Fruit fly (Drosophila melanogaster): Measurements from ENCODE around the gene CG44153.

CG44153 gene

DNA sequence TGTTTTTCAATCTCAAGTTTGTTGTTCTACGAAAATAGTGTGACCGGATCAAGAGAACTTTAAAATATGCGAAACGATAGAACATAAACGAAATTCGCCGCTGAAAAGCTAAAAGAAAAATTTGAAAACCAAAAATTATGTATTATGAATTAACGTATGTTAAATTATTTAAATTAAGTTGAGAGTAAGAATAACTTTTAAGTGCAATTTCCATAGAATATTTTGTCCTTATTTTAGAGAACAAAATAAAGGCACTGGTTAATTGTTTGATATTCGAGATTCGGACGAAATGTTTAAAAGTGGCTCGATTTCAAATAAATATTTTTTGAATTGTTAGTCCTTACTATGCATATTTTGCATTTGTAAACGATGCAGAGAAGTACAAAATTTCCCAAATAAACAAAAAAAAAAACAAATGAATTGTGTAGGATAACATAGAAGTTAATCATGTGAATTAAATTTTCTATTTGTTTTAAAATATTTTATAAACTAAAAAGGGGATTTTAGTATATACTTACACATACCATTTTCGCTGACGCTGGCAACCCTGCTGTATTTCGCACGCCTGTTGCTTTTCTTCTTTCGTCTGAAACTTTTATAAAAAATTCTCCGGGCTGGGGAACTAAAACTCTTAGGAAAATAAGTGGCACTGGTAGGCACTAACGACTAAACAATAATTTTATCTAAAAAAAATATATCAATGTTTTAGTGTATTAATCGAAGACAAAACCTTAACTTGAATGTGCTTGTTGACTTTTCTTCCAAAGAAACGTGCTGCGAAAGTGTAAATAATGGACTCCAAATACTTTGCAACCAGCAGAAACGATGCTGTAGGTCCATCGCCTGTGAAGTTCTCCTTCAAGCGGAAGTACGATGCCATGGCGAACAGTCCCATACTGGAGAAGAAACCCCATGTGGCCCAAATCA lies 30.8 kb upstream of the CG44153 start, which contains the start of the genes CG5727 and ath (continued):
- TF ChIP-seq BtbVII (GFP tag; optimal IDR thresholded peaks at IDR 0.05) = no peak
- no peak for TF ChIP-seq fd102C (GFP tag; optimal IDR thresholded peaks at IDR 0.05)

DNA sequence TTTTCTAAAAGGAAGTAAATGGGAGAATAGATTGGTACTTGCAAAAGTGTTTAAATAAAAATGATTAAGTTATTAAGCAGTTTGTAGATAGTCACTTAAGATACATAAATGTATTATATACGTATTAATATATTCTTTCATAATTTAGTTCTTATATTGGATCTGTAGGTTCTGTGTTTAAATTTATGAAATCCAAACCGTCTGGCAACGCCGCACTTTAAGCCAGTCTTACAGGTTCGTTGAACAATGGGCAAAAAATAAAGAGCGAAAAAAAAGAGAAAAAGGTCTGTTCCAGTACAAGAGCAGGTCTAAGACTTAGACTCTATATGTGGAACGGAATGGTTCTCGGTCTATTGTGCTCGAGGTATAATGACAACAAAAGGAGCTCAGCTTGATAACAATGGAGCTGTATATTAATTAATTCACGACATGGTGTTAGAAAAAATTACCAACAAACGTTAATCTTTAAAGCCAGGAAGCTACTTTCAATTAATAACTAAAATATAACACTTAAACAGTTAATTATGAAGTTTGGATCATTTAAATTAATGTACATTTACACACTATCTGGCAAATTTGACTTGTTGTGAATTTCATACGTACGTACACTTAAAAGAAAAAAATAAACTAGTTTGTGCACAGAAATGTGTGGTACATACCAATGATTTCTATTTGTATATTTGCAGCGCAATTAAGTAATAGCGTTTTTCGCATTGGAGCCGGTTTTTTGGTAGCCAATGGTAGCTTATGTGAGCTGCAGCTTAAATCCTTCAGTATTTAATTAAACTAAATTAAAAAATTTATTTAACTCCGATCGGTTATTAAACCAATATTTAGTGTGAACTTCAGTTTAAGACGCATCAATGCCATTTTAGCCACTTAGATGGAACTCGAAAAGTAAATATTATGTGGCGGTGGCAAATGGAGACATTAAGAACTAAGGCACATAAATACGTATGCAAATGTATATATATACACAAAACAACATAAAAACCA lies 29.0 kb upstream of the CG44153 start, which contains the start of gene CG5731:
TSS of gene CG5731 (minus strand) at position 946 of the 996 bp plus-strand sequence.
- TF ChIP-seq BtbVII (GFP tag; optimal IDR thresholded peaks at IDR 0.05) (no peak), CG9797 (GFP tag; optimal IDR thresholded peaks at IDR 0.05) (no peak), Med (GFP tag) (peak; percentile 68), sd (tag; optimal IDR thresholded peaks at IDR 0.05) (no peak), CG9932 (GFP tag; IDR thresholded peaks at IDR 0.05) (peak; percentile 48; the same call in 1 of the 2 replicates), MBD-R2 (GFP tag; IDR thresholded peaks at IDR 0.05) (0 out of 2 replicates have a peak, but pooled peaks have one; percentile 17), org-1 (GFP tag; optimal IDR thresholded peaks at IDR 0.05) (no peak), vvl (GFP tag; IDR thresholded peaks at IDR 0.05) (peak; percentile 39), CG13296 (GFP tag; optimal IDR thresholded peaks at IDR 0.05) (peak; percentile 28), pfk (GFP tag; optimal IDR thresholded peaks at IDR 0.05) (peak; percentile 89), zf30C (GFP tag; optimal IDR thresholded peaks at IDR 0.05) (peak; percentile 23), CG6654 (GFP tag; optimal IDR thresholded peaks at IDR 0.05) (no peak), crol (GFP tag; IDR thresholded peaks at IDR 0.05) (no peak), pros (GFP tag; optimal IDR thresholded peaks at IDR 0.05) (peak; percentile 14), trem (tag; optimal IDR thresholded peaks at IDR 0.05) (peak; percentile 10), ac (GFP tag; optimal IDR thresholded peaks at IDR 0.05) (no peak), CG4617 (GFP tag; optimal IDR thresholded peaks at IDR 0.05; ENCODE audit: borderline replicate concordance) (peak; percentile 9), grau (tag; optimal IDR thresholded peaks at IDR 0.05) (peak; percentile 1), Trl (optimal IDR thresholded peaks at IDR 0.05) (peak in 1 of 2 experiments; percentile 27), Trl (GFP tag; optimal IDR thresholded peaks at IDR 0.05) (no peak), NC2α (GFP tag; optimal IDR thresholded peaks at IDR 0.05) (no peak), row (GFP tag; IDR thresholded peaks at IDR 0.05) (peak; percentile 19; the same call in 1 of the 3 replicates), B-H2 (GFP tag; optimal IDR thresholded peaks at IDR 0.05) (peak; percentile 7), CG15011 (GFP tag; optimal IDR thresholded peaks at IDR 0.05) (no peak), CG3163 (GFP tag; optimal IDR thresholded peaks at IDR 0.05) (peak; percentile 90), CG7745 (tag; optimal IDR thresholded peaks at IDR 0.05) (peak; percentile 17), CG11504 (tag; optimal IDR thresholded peaks at IDR 0.05) (no peak), sens (GFP tag) (peak; percentile 85), CG17385 (GFP tag; optimal IDR thresholded peaks at IDR 0.05) (no peak), tio (GFP tag; optimal IDR thresholded peaks at IDR 0.05) (no peak), mirr (GFP tag; optimal IDR thresholded peaks at IDR 0.05) (no peak), run (tag; optimal IDR thresholded peaks at IDR 0.05) (no peak), CG8924 (tag; optimal IDR thresholded peaks at IDR 0.05) (peak; percentile 2), nom (GFP tag; optimal IDR thresholded peaks at IDR 0.05) (peak; percentile 17), CG17359 (tag; optimal IDR thresholded peaks at IDR 0.05) (no peak), gem (tag; optimal IDR thresholded peaks at IDR 0.05) (peak; percentile 8), caup (GFP tag; optimal IDR thresholded peaks at IDR 0.05; ENCODE audit: severe bottlenecking) (no peak), ap (GFP tag; IDR thresholded peaks at IDR 0.05) (no peak), CG15601 (tag; optimal IDR thresholded peaks at IDR 0.05) (peak; percentile 6), Ets97D (GFP tag; optimal IDR thresholded peaks at IDR 0.05) (no peak), kni (GFP tag; optimal IDR thresholded peaks at IDR 0.05) (peak; percentile 65), lbe (GFP tag; optimal IDR thresholded peaks at IDR 0.05) (peak; percentile 36)

All from whole organism, embryonic.